Worm (Caenorhabditis elegans) whole organism, L1 larva: Measurements from ENCODE around the gene irld-14.

Experiments
- C04F5.9 ChIP-seq: sonication (generic microtip); optimal IDR thresholded peaks from 2 replicates; lab custom pipeline; 2016; ENCODE audit warnings: missing genetic modification characterization, missing compliant biosample characterization
- C34B4.2 ChIP-seq: sonication (generic microtip); optimal IDR thresholded peaks from 2 replicates; lab custom pipeline; 2017; ENCODE audit warnings: mild to moderate bottlenecking, missing genetic modification characterization, missing compliant biosample characterization
- aha-1 ChIP-seq: fragments of 150-350 bp; optimal IDR thresholded peaks from 2 replicates; lab custom pipeline; 2014; ENCODE audit warnings: missing biosample characterization, missing genetic modification characterization
- aly-2 ChIP-seq: fragments of 150-350 bp; optimal IDR thresholded peaks from 2 replicates; lab custom pipeline; 2014; ENCODE audit warnings: missing biosample characterization, missing genetic modification characterization
- ama-1 ChIP-seq: fragments of 150-350 bp; optimal IDR thresholded peaks from 2 replicates; lab custom pipeline; 2014
- blmp-1 ChIP-seq: fragments of 150-350 bp; optimal IDR thresholded peaks from 2 replicates; lab custom pipeline; 2014; ENCODE audit warnings: missing biosample characterization, missing genetic modification characterization
- ceh-8 ChIP-seq: fragments of 200-800 bp; sonication (Bioruptor generic); optimal IDR thresholded peaks from 2 replicates; lab custom pipeline; 2018; ENCODE audit warnings: mild to moderate bottlenecking, missing genetic modification characterization, moderate library complexity, missing compliant biosample characterization
- ceh-88 ChIP-seq: fragments of 200-800 bp; sonication (Bioruptor generic); IDR thresholded peaks from 2 replicates; pipeline ENCODE4 v1.3.6; 2022; ENCODE audit warnings: missing genetic modification characterization, missing compliant biosample characterization
- dpl-1 ChIP-seq, 3 experiments: fragments of 150-350 bp in 2 of 3; sonication (generic microtip) in 1 of 3; optimal IDR thresholded peaks; 2 replicates each; lab custom pipeline; 2014 to 2017; ENCODE audit warnings: missing biosample characterization in 3 of 3, missing genetic modification characterization in 3 of 3, missing genetic modification reagents in 3 of 3
- efl-1 ChIP-seq, 4 experiments: fragments of 150-350 bp; optimal IDR thresholded peaks in 3 of 4; peaks in 1 of 4; 1 replicate in 1 of 4; 2 replicates in 3 of 4; lab custom pipeline; 2014; ENCODE audit warnings: missing biosample characterization in 2 of 4, missing genetic modification characterization in 2 of 4, missing genetic modification reagents in 2 of 4
- efl-3 ChIP-seq: fragments of 200-800 bp; sonication (Bioruptor generic); optimal IDR thresholded peaks from 2 replicates; lab custom pipeline; 2018; ENCODE audit warnings: mild to moderate bottlenecking, missing genetic modification characterization, missing compliant biosample characterization
- egl-27 ChIP-seq, 2 experiments: fragments of 150-350 bp in 1 of 2; sonication (generic microtip); optimal IDR thresholded peaks; 3 replicates each; lab custom pipeline; 2017 to 2018; ENCODE audit warnings: missing biosample characterization in 2 of 2, missing genetic modification characterization in 2 of 2, missing genetic modification reagents in 2 of 2
- elt-2 ChIP-seq: sonication (generic microtip); optimal IDR thresholded peaks from 2 replicates; lab custom pipeline; 2016; ENCODE audit warnings: missing genetic modification characterization, mild to moderate bottlenecking, inconsistent platforms, missing compliant biosample characterization, missing genetic modification reagents
- elt-3 ChIP-seq, 6 experiments: fragments of 150-350 bp in 1 of 6; sonication (generic microtip); optimal IDR thresholded peaks; 2 replicates each; lab custom pipeline; 2017 to 2018; ENCODE audit warnings: missing biosample characterization in 6 of 6, missing genetic modification characterization in 6 of 6, inconsistent platforms in 1 of 6
- ets-5 ChIP-seq: fragments of 200-800 bp; sonication (Bioruptor generic); IDR thresholded peaks from 2 replicates; pipeline ENCODE4 v1.3.6; 2022; ENCODE audit warnings: missing genetic modification characterization, missing compliant biosample characterization
- fkh-8 ChIP-seq: sonication (generic microtip); optimal IDR thresholded peaks from 2 replicates; lab custom pipeline; 2016; ENCODE audit warnings: mild to moderate bottlenecking, missing genetic modification characterization, missing compliant biosample characterization
- fos-1 ChIP-seq: fragments of 150-350 bp; optimal IDR thresholded peaks from 2 replicates; lab custom pipeline; 2014; ENCODE audit warnings: missing biosample characterization, missing genetic modification characterization
- grh-1 ChIP-seq: fragments of 200-800 bp; sonication (Bioruptor generic); IDR thresholded peaks from 2 replicates; pipeline ENCODE4 v1.3.6; 2022; ENCODE audit warnings: missing genetic modification reagents, missing genetic modification characterization, missing compliant biosample characterization
- hpl-2 ChIP-seq: fragments of 150-350 bp; optimal IDR thresholded peaks from 2 replicates; lab custom pipeline; 2014; ENCODE audit warnings: missing biosample characterization, missing genetic modification reagents, missing genetic modification characterization
- irx-1 ChIP-seq: sonication (generic microtip); optimal IDR thresholded peaks from 2 replicates; lab custom pipeline; 2016; ENCODE audit warnings: missing genetic modification characterization, missing compliant biosample characterization
- isw-1 ChIP-seq: fragments of 200-800 bp; sonication (Bioruptor generic); IDR thresholded peaks from 2 replicates; pipeline ENCODE4 v1.3.6; 2022; ENCODE audit warnings: missing genetic modification characterization, missing compliant biosample characterization
- jun-1 ChIP-seq: fragments of 150-350 bp; optimal IDR thresholded peaks from 2 replicates; lab custom pipeline; 2014; ENCODE audit warnings: missing biosample characterization, missing genetic modification reagents, missing genetic modification characterization
- lin-13 ChIP-seq: fragments of 150-350 bp; optimal IDR thresholded peaks from 2 replicates; lab custom pipeline; 2014; ENCODE audit warnings: missing biosample characterization, missing genetic modification reagents, missing genetic modification characterization
- lin-14 ChIP-seq: fragments of 200-800 bp; sonication (Bioruptor generic); optimal IDR thresholded peaks from 2 replicates; lab custom pipeline; 2018; ENCODE audit warnings: mild to moderate bottlenecking, missing genetic modification characterization, moderate library complexity, missing compliant biosample characterization
- lsy-2 ChIP-seq, 2 experiments: fragments of 150-350 bp; optimal IDR thresholded peaks; 2 replicates each; lab custom pipeline; 2014; ENCODE audit warnings: missing biosample characterization in 2 of 2, missing genetic modification characterization in 2 of 2
- mdl-1 ChIP-seq, 2 experiments: fragments of 150-350 bp; optimal IDR thresholded peaks; 2 replicates each; lab custom pipeline; 2014 to 2017; ENCODE audit warnings: missing biosample characterization in 2 of 2, missing genetic modification characterization in 2 of 2, inconsistent platforms in 1 of 2
- mef-2 ChIP-seq: fragments of 150-350 bp; optimal IDR thresholded peaks from 2 replicates; lab custom pipeline; 2014; ENCODE audit warnings: missing biosample characterization, missing genetic modification characterization
- nhr-12 ChIP-seq: sonication (generic microtip); optimal IDR thresholded peaks from 2 replicates; lab custom pipeline; 2017; ENCODE audit warnings: missing biosample characterization, missing genetic modification characterization
- nhr-28 ChIP-seq: fragments of 150-350 bp; optimal IDR thresholded peaks from 2 replicates; lab custom pipeline; 2014; ENCODE audit warnings: missing biosample characterization, missing genetic modification characterization
- nhr-47 ChIP-seq: sonication (generic microtip); optimal IDR thresholded peaks from 2 replicates; lab custom pipeline; 2016; ENCODE audit warnings: mild to moderate bottlenecking, missing genetic modification characterization, moderate library complexity, missing compliant biosample characterization
- nhr-76 ChIP-seq: sonication (generic microtip); optimal IDR thresholded peaks from 2 replicates; lab custom pipeline; 2017; ENCODE audit warnings: missing biosample characterization, missing genetic modification characterization
- nhr-84 ChIP-seq: sonication (generic microtip); optimal IDR thresholded peaks from 2 replicates; lab custom pipeline; 2017; ENCODE audit warnings: missing biosample characterization, missing genetic modification characterization
- nhr-85 ChIP-seq: sonication (generic microtip); peaks from one replicate; lab custom pipeline; 2016; ENCODE audit warnings: missing genetic modification characterization, inconsistent platforms, missing compliant biosample characterization
- nhr-90 ChIP-seq: sonication (generic microtip); optimal IDR thresholded peaks from 2 replicates; lab custom pipeline; 2016; ENCODE audit warnings: mild to moderate bottlenecking, missing genetic modification characterization, missing compliant biosample characterization; ENCODE audit not compliant: poor library complexity
- pag-3 ChIP-seq: sonication (generic microtip); optimal IDR thresholded peaks from 2 replicates; lab custom pipeline; 2017; ENCODE audit warnings: missing genetic modification characterization, mild to moderate bottlenecking, missing compliant biosample characterization, antibody characterized with exemption, borderline replicate concordance; ENCODE audit not compliant: insufficient read depth
- pqm-1 ChIP-seq: sonication (generic microtip); optimal IDR thresholded peaks from 3 replicates; lab custom pipeline; 2017; ENCODE audit warnings: missing biosample characterization, missing genetic modification characterization
- rnt-1 ChIP-seq: sonication (generic microtip); optimal IDR thresholded peaks from 2 replicates; lab custom pipeline; 2016; ENCODE audit warnings: mild to moderate bottlenecking, missing genetic modification characterization, moderate library complexity, missing compliant biosample characterization
- snpc-4 ChIP-seq: fragments of 150-350 bp; optimal IDR thresholded peaks from 2 replicates; lab custom pipeline; 2014; ENCODE audit warnings: missing biosample characterization, missing genetic modification characterization
- snu-23 ChIP-seq: sonication (generic microtip); optimal IDR thresholded peaks from 2 replicates; lab custom pipeline; 2016; ENCODE audit warnings: missing genetic modification characterization, missing compliant biosample characterization
- sup-37 ChIP-seq: fragments of 200-800 bp; sonication (Bioruptor generic); optimal IDR thresholded peaks from 2 replicates; lab custom pipeline; 2018; ENCODE audit warnings: mild to moderate bottlenecking, missing genetic modification characterization, missing compliant biosample characterization
- swsn-7 ChIP-seq: sonication (generic microtip); optimal IDR thresholded peaks from 2 replicates; lab custom pipeline; 2016; ENCODE audit warnings: missing genetic modification characterization, missing compliant biosample characterization
- tbx-2 ChIP-seq: sonication (generic microtip); optimal IDR thresholded peaks from 2 replicates; lab custom pipeline; 2016; ENCODE audit warnings: missing genetic modification characterization, missing compliant biosample characterization
- unc-30 ChIP-seq: sonication (generic microtip); optimal IDR thresholded peaks from 2 replicates; lab custom pipeline; 2017; ENCODE audit warnings: missing biosample characterization, missing genetic modification characterization
- unc-62 ChIP-seq: fragments of 150-350 bp; optimal IDR thresholded peaks from 2 replicates; lab custom pipeline; 2014; ENCODE audit warnings: missing biosample characterization, missing genetic modification reagents, missing genetic modification characterization
- unc-86 ChIP-seq: sonication (generic microtip); optimal IDR thresholded peaks from 2 replicates; lab custom pipeline; 2016; ENCODE audit warnings: missing genetic modification characterization, missing compliant biosample characterization
- vab-15 ChIP-seq: sonication (generic microtip); optimal IDR thresholded peaks from 2 replicates; lab custom pipeline; 2017; ENCODE audit warnings: missing genotype, mild to moderate bottlenecking, missing genetic modification characterization, missing compliant biosample characterization
- zag-1 ChIP-seq: fragments of 150-350 bp; optimal IDR thresholded peaks from 2 replicates; lab custom pipeline; 2014; ENCODE audit warnings: missing biosample characterization, missing genetic modification characterization
- zip-4 ChIP-seq: fragments of 200-800 bp; sonication (Bioruptor generic); optimal IDR thresholded peaks from 2 replicates; lab custom pipeline; 2018; ENCODE audit warnings: mild to moderate bottlenecking, missing genetic modification characterization, moderate library complexity, missing compliant biosample characterization

The irld-14 gene

DNA sequence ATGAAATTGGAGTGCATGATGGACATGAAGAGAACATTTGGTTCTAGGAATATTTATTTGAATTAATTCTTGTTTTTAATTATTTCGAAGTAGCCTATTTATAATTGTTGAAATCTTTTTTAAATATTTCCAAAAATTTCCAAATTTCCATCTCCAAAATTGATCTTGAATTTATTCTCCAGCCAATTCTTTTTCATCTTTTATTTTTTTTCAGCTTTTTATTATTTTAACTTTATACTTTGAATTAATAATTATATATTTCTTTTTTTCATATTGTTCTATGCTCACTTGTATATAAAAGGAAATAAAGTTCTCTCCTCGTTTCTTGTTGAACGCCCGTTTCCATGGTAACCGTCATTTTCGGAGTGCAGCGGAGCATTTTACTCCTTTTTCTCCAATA is 16.4 kb upstream of the irld-14 start, which contains the start of gene xbx-1:
Gene xbx-1, plus strand, starts transcription at position 301 of the 400 bp plus-strand sequence.
- TF ChIP-seq fkh-8, result peak; percentile 19
- TF ChIP-seq ceh-88 (GFP tag; lab: Robert Waterston, UW), result no peak

DNA sequence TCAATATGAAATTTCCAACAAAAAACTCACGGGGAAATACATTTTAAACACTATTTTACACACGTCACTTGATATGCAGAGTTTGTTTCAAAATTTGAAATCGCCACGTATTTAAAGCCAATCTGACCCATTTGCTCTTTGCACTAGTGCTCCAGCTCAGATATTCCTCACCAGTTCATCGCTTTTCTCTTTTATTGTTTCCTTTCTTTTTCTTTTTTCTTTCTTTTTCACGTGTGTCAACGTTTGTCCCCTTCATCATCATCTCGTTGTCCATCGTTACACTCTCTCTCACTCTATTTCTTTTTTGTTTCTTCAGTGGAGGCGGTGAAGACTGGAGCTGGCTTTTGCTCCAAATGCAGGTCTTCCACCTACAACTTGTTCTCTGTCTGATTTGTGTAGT is 11.7 kb upstream of the irld-14 start, which contains the start of gene F02D8.4:
Gene F02D8.4, plus strand, starts transcription at position 301 of the 400 bp plus-strand sequence.
- TF ChIP-seq blmp-1 (peak; percentile 44), nhr-12 (tag; lab: Kevin White, UChicago) (no peak), nhr-76 (tag; lab: Kevin White, UChicago) (no peak), rnt-1 (tag; lab: Kevin White, UChicago) (peak; percentile 29), nhr-84 (tag; lab: Kevin White, UChicago) (no peak), efl-1 (optimal IDR thresholded peaks at IDR 0.05; lab: Kevin White, UChicago) (no peak), efl-1 (GFP tag; optimal IDR thresholded peaks at IDR 0.05 in 1 of 2; lab: Kevin White, UChicago) (peak in 1 of 2 experiments; percentile 51)
- TF ChIP-seq, all 84 proteins: peak for 3

DNA sequence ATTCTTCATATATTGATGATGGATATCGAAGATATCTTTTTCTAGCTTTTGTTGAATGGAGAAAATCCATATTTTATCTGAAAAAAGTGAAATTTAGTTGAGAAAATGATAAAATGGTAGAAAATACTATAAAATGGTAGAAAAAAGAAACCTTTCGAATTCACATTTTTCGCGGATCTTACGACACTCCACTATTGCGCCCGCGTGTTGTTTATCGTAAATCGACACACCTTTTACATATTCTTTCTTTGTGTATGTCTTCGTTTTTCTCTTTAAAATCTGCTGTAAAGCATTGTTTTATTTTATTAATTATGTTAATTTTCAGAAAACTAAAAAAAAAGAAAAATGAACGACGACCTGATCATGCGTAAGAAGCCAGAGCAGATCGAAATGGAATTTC is 5.5 kb upstream of the irld-14 start, which contains the start of the genes cdt-2 and T01C3.2:
Gene cdt-2, minus strand, starts transcription at position 284 of the 400 bp plus-strand sequence.
Gene T01C3.2, plus strand, starts transcription at position 326 of the 400 bp plus-strand sequence.
- TF ChIP-seq nhr-84 (tag; lab: Kevin White, UChicago) (no peak), isw-1 (GFP tag; lab: Robert Waterston, UW) (no peak; the same call in 1 of the 2 replicates), grh-1 (no peak), nhr-47 (tag; lab: Kevin White, UChicago) (peak; percentile 48), blmp-1 (no peak), mef-2 (tag; lab: Kevin White, UChicago) (no peak), efl-3 (GFP tag; lab: Kevin White, UChicago) (no peak), unc-62 (GFP tag; lab: Kevin White, UChicago) (no peak), vab-15 (tag; lab: Kevin White, UChicago) (no peak), sup-37 (GFP tag; lab: Kevin White, UChicago) (no peak), dpl-1 (GFP tag; optimal IDR thresholded peaks at IDR 0.05; lab: Kevin White, UChicago) (peak; percentile 76 to 89 (median 85)), unc-30 (tag; lab: Kevin White, UChicago) (no peak), C04F5.9 (tag; lab: Kevin White, UChicago) (no peak), ama-1 (lab: Kevin White, UChicago) (no peak), hpl-2 (no peak), zag-1 (tag; lab: Kevin White, UChicago) (no peak), swsn-7 (tag; lab: Kevin White, UChicago) (peak; percentile 43), lin-14 (no peak), snu-23 (GFP tag; lab: Kevin White, UChicago) (peak; percentile 56), egl-27 (tag; optimal IDR thresholded peaks at IDR 0.05; lab: Kevin White, UChicago) (no peak), elt-2 (tag; lab: Kevin White, UChicago) (no peak), nhr-76 (tag; lab: Kevin White, UChicago) (no peak), zip-4 (no peak), C34B4.2 (no peak), pag-3 (tag; lab: Kevin White, UChicago) (no peak), lsy-2 (tag; optimal IDR thresholded peaks at IDR 0.05; lab: Kevin White, UChicago) (peak; percentile 53 to 74), ceh-88 (GFP tag; lab: Robert Waterston, UW) (no peak), pqm-1 (tag; lab: Kevin White, UChicago) (no peak), jun-1 (no peak), fkh-8 (no peak), snpc-4 (tag; lab: Kevin White, UChicago) (no peak), fos-1 (tag; lab: Kevin White, UChicago) (no peak), elt-3 (tag; optimal IDR thresholded peaks at IDR 0.05; lab: Kevin White, UChicago) (peak in 1 of 6 experiments; percentile 7), nhr-90 (peak; percentile 16), aha-1 (tag; lab: Kevin White, UChicago) (no peak), ets-5 (GFP tag; lab: Robert Waterston, UW) (no peak), lin-13 (GFP tag; lab: Kevin White, UChicago) (no peak), nhr-28 (tag; lab: Kevin White, UChicago) (no peak), unc-86 (tag; lab: Kevin White, UChicago) (peak; percentile 12), tbx-2 (peak; percentile 22), nhr-85 (tag; lab: Kevin White, UChicago) (peak; percentile 4), ceh-8 (no peak), aly-2 (tag; lab: Kevin White, UChicago) (no peak), mdl-1 (tag; optimal IDR thresholded peaks at IDR 0.05; lab: Kevin White, UChicago) (no peak), irx-1 (tag; lab: Kevin White, UChicago) (no peak)
